Fruit fly (Drosophila melanogaster): ENCODE measurements around the gene CG7579.

Gene CG7579

dm6 chr3L:15703330-15704119, 20.3 kb upstream of the CG7579 start:
- TF ChIP-seq Rel (GFP tag; optimal IDR thresholded peaks at IDR 0.05) (no peak), Rel (tag; optimal IDR thresholded peaks at IDR 0.05) (no peak), lola (GFP tag; optimal IDR thresholded peaks at IDR 0.05) (no peak), foxo (GFP tag; optimal IDR thresholded peaks at IDR 0.05) (no peak), Dif (GFP tag; optimal IDR thresholded peaks at IDR 0.05; ENCODE audit: partially characterized antibody) (no peak), jim (GFP tag; optimal IDR thresholded peaks at IDR 0.05) (no peak), OdsH (GFP tag; optimal IDR thresholded peaks at IDR 0.05) (no peak), dl (GFP tag; optimal IDR thresholded peaks at IDR 0.05; ENCODE audit: insufficient read depth in 1 of 2, partially characterized antibody in 2 of 2) (no peak), pan (optimal IDR thresholded peaks at IDR 0.05) (no peak), CG32264 (GFP tag; optimal IDR thresholded peaks at IDR 0.05) (no peak), Hr83 (GFP tag; optimal IDR thresholded peaks at IDR 0.05; ENCODE audit: poor library complexity, severe bottlenecking) (no peak), CG9705 (GFP tag; optimal IDR thresholded peaks at IDR 0.05) (no peak), Abd-B (GFP tag; optimal IDR thresholded peaks at IDR 0.05) (no peak), usp (GFP tag; optimal IDR thresholded peaks at IDR 0.05) (no peak), h (GFP tag; optimal IDR thresholded peaks at IDR 0.05) (no peak)

dm6 chr3L:15702191-15702590, 18.9 kb upstream of the CG7579 start:
- TF ChIP-seq dsf (GFP tag; optimal IDR thresholded peaks at IDR 0.05; ENCODE audit: borderline replicate concordance) (no peak), Hr78 (GFP tag; optimal IDR thresholded peaks at IDR 0.05) (no peak), Abd-B (GFP tag; optimal IDR thresholded peaks at IDR 0.05) (no peak), Rel (GFP tag; optimal IDR thresholded peaks at IDR 0.05) (no peak), Rel (tag; optimal IDR thresholded peaks at IDR 0.05) (no peak), jim (GFP tag; optimal IDR thresholded peaks at IDR 0.05) (no peak), h (GFP tag; optimal IDR thresholded peaks at IDR 0.05) (no peak), usp (GFP tag; optimal IDR thresholded peaks at IDR 0.05) (no peak), brk (GFP tag; optimal IDR thresholded peaks at IDR 0.05) (no peak), GATAd (GFP tag; optimal IDR thresholded peaks at IDR 0.05) (no peak), Sp1 (GFP tag; optimal IDR thresholded peaks at IDR 0.05) (no peak), fru (GFP tag; optimal IDR thresholded peaks at IDR 0.05) (no peak), sv (GFP tag; optimal IDR thresholded peaks at IDR 0.05) (no peak), dmrt93B (GFP tag; optimal IDR thresholded peaks at IDR 0.05) (no peak), Jra (GFP tag; optimal IDR thresholded peaks at IDR 0.05) (no peak), Hnf4 (GFP tag; optimal IDR thresholded peaks at IDR 0.05) (no peak), Vsx2 (GFP tag; optimal IDR thresholded peaks at IDR 0.05; ENCODE audit: partially characterized antibody) (no peak), Hr83 (GFP tag; optimal IDR thresholded peaks at IDR 0.05; ENCODE audit: poor library complexity, severe bottlenecking) (no peak), rgr (GFP tag; optimal IDR thresholded peaks at IDR 0.05) (no peak), OdsH (GFP tag; optimal IDR thresholded peaks at IDR 0.05) (no peak)

- TF ChIP-seq usp (GFP tag; optimal IDR thresholded peaks at IDR 0.05) = no peak
- TF ChIP-seq Dfd (GFP tag; optimal IDR thresholded peaks at IDR 0.05) = no peak
- no peak for TF ChIP-seq Vsx2 (GFP tag; optimal IDR thresholded peaks at IDR 0.05; ENCODE audit: partially characterized antibody)
- TF ChIP-seq h (GFP tag; optimal IDR thresholded peaks at IDR 0.05) = peak; percentile 72
- no peak for TF ChIP-seq CG9705 (GFP tag; optimal IDR thresholded peaks at IDR 0.05)
- TF ChIP-seq woc (GFP tag; optimal IDR thresholded peaks at IDR 0.05) = peak; percentile 75
- TF ChIP-seq Hr78 (GFP tag; optimal IDR thresholded peaks at IDR 0.05) = no peak
- TF ChIP-seq Rel (GFP tag; optimal IDR thresholded peaks at IDR 0.05) = no peak
- TF ChIP-seq Rel (tag; optimal IDR thresholded peaks at IDR 0.05) = no peak
- TF ChIP-seq CG32264 (GFP tag; optimal IDR thresholded peaks at IDR 0.05) = no peak
- TF ChIP-seq dsf (GFP tag; optimal IDR thresholded peaks at IDR 0.05; ENCODE audit: borderline replicate concordance) = peak; percentile 37
- no peak for TF ChIP-seq CrebA (GFP tag; optimal IDR thresholded peaks at IDR 0.05; ENCODE audit: borderline replicate concordance)
- TF ChIP-seq GATAd (GFP tag; optimal IDR thresholded peaks at IDR 0.05) = no peak
- peak; percentile 80 for TF ChIP-seq psq (GFP tag; optimal IDR thresholded peaks at IDR 0.05)
- TF ChIP-seq brk (GFP tag; optimal IDR thresholded peaks at IDR 0.05) = no peak
- peak in 1 of 2 experiments; percentile 82 for TF ChIP-seq foxo (GFP tag; optimal IDR thresholded peaks at IDR 0.05)
- TF ChIP-seq Hnf4 (GFP tag; optimal IDR thresholded peaks at IDR 0.05) = peak; percentile 38
- peak; percentile 43 for TF ChIP-seq br (GFP tag; optimal IDR thresholded peaks at IDR 0.05)
- TF ChIP-seq Hr83 (GFP tag; optimal IDR thresholded peaks at IDR 0.05; ENCODE audit: poor library complexity, severe bottlenecking) = no peak
- peak; percentile 67 for TF ChIP-seq dmrt93B (GFP tag; optimal IDR thresholded peaks at IDR 0.05)
- TF ChIP-seq pan (optimal IDR thresholded peaks at IDR 0.05) = no peak
- peak; percentile 2 for TF ChIP-seq sv (GFP tag; optimal IDR thresholded peaks at IDR 0.05)
- TF ChIP-seq Myc (optimal IDR thresholded peaks at IDR 0.05) = no peak
- peak; percentile 89 for TF ChIP-seq Sp1 (GFP tag; optimal IDR thresholded peaks at IDR 0.05)
- TF ChIP-seq ey (GFP tag; optimal IDR thresholded peaks at IDR 0.05) = peak; percentile 67
- TF ChIP-seq sage (GFP tag; optimal IDR thresholded peaks at IDR 0.05) = no peak
- peak; percentile 80 for TF ChIP-seq fru (GFP tag; optimal IDR thresholded peaks at IDR 0.05)
- TF ChIP-seq OdsH (GFP tag; optimal IDR thresholded peaks at IDR 0.05) = peak; percentile 79
- TF ChIP-seq Abd-B (GFP tag; optimal IDR thresholded peaks at IDR 0.05) = no peak
- TF ChIP-seq lola (GFP tag; optimal IDR thresholded peaks at IDR 0.05) = no peak
- peak; percentile 77 for TF ChIP-seq rgr (GFP tag; optimal IDR thresholded peaks at IDR 0.05)
- TF ChIP-seq N (GFP tag; optimal IDR thresholded peaks at IDR 0.05) = no peak
- TF ChIP-seq dl (GFP tag; optimal IDR thresholded peaks at IDR 0.05; ENCODE audit: insufficient read depth in 1 of 2, partially characterized antibody in 2 of 2) = no peak
- TF ChIP-seq Mio (GFP tag; optimal IDR thresholded peaks at IDR 0.05) = no peak
- TF ChIP-seq tai (GFP tag; optimal IDR thresholded peaks at IDR 0.05) = peak; percentile 45
- no peak for TF ChIP-seq Dif (GFP tag; optimal IDR thresholded peaks at IDR 0.05; ENCODE audit: partially characterized antibody)
- peak; percentile 53 for TF ChIP-seq Jra (GFP tag; optimal IDR thresholded peaks at IDR 0.05)
- TF ChIP-seq HLH106 (tag; optimal IDR thresholded peaks at IDR 0.05) = peak; percentile 83
Observed at dm6 chr3L:15700338-15700966, 17.2 kb upstream of the CG7579 start.
